Fruit fly (Drosophila melanogaster): ENCODE measurements around the gene yata.

yata gene

DNA sequence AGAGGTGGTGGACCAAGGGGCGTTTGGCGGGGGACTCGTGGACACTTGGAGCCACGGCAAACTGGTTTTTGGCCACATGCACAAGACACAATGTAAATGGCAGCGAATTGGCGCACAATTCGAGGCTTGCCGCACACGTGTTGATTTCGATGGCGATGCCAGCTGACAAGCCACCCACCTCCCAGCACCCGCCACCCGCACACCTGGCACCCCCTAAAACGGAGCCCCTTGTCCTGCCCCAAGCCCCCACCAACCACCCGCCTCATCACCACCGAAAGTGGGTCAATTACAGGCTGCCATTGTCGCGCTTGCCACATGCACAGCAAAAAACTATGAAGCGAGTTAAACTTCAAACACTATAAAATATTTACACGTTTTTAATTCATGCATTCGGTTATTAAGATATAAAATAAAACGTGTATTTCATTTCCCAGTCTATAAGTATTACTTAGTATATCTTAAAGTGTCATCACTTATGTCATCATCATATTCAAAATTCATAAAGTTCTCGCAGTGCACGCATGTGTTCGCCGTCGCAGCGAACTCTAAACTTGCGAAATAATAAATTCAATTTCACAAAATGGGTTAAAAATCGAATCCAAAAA is 9.2 kb downstream of the yata start:
- TF ChIP-seq CG18262 (tag; optimal IDR thresholded peaks at IDR 0.05), result no peak
- TF ChIP-seq tll (GFP tag; optimal IDR thresholded peaks at IDR 0.05), result no peak
- TF ChIP-seq CG7987 (GFP tag; optimal IDR thresholded peaks at IDR 0.05), result no peak
- TF ChIP-seq lmd (GFP tag; IDR thresholded peaks at IDR 0.05), result no peak
- no peak for TF ChIP-seq CG17829 (tag; optimal IDR thresholded peaks at IDR 0.05)
- peak; percentile 31 for TF ChIP-seq CG11504 (tag; optimal IDR thresholded peaks at IDR 0.05)
- no peak for TF ChIP-seq Awh (GFP tag; IDR thresholded peaks at IDR 0.05)
- peak; percentile 33 for TF ChIP-seq CG7839 (tag; optimal IDR thresholded peaks at IDR 0.05)
- TF ChIP-seq sens (GFP tag), result peak; percentile 25
- no peak for TF ChIP-seq Bgb (GFP tag; IDR thresholded peaks at IDR 0.05; ENCODE audit: partially characterized antibody)
- TF ChIP-seq CG15601 (tag; optimal IDR thresholded peaks at IDR 0.05), result no peak
- peak; percentile 11 for TF ChIP-seq dmrt99B (tag; optimal IDR thresholded peaks at IDR 0.05)
- no peak for TF ChIP-seq ssp (GFP tag; IDR thresholded peaks at IDR 0.05)
- TF ChIP-seq odd (GFP tag; optimal IDR thresholded peaks at IDR 0.05), result no peak
- peak; percentile 22 for TF ChIP-seq CG1603 (tag; optimal IDR thresholded peaks at IDR 0.05)
- no peak for TF ChIP-seq ham (GFP tag; IDR thresholded peaks at IDR 0.05)
- no peak for TF ChIP-seq slp2 (GFP tag; optimal IDR thresholded peaks at IDR 0.05)
- no peak for TF ChIP-seq dpn (GFP tag; optimal IDR thresholded peaks at IDR 0.05)
- TF ChIP-seq kni (GFP tag; optimal IDR thresholded peaks at IDR 0.05), result no peak
- TF ChIP-seq HLH3B (GFP tag; IDR thresholded peaks at IDR 0.05), result peak; percentile 22; the same call in 1 of the 2 replicates
- TF ChIP-seq CG30403 (GFP tag; optimal IDR thresholded peaks at IDR 0.05), result peak; percentile 31
- TF ChIP-seq CG13424 (tag; optimal IDR thresholded peaks at IDR 0.05), result no peak
- TF ChIP-seq CG31365 (tag; optimal IDR thresholded peaks at IDR 0.05), result no peak
- no peak for TF ChIP-seq CG18619 (GFP tag; optimal IDR thresholded peaks at IDR 0.05)
- peak; percentile 43 for TF ChIP-seq gem (tag; optimal IDR thresholded peaks at IDR 0.05)
- no peak for TF ChIP-seq CG16863 (GFP tag; optimal IDR thresholded peaks at IDR 0.05)
- TF ChIP-seq trh (GFP tag; optimal IDR thresholded peaks at IDR 0.05), result no peak
- no peak for TF ChIP-seq C15 (GFP tag; IDR thresholded peaks at IDR 0.05)
- TF ChIP-seq row (GFP tag; IDR thresholded peaks at IDR 0.05), result peak; percentile 53
- TF ChIP-seq cas (GFP tag; IDR thresholded peaks at IDR 0.05), result no peak
- TF ChIP-seq CG17328 (GFP tag; IDR thresholded peaks at IDR 0.05), result 0 out of 2 replicates have a peak, but pooled peaks have one; percentile 35
- TF ChIP-seq Bteb2 (GFP tag; optimal IDR thresholded peaks at IDR 0.05), result no peak
- TF ChIP-seq Hr51 (GFP tag; optimal IDR thresholded peaks at IDR 0.05), result peak in 1 of 2 experiments; percentile 39
- TF ChIP-seq CG8924 (tag; optimal IDR thresholded peaks at IDR 0.05), result no peak
- TF ChIP-seq CG11456 (GFP tag; IDR thresholded peaks at IDR 0.05), result 0 out of 3 replicates have a peak, but pooled peaks have one; percentile 17
- no peak for TF ChIP-seq sisA (GFP tag; IDR thresholded peaks at IDR 0.05)
- TF ChIP-seq chn (GFP tag; optimal IDR thresholded peaks at IDR 0.05), result no peak
- no peak for TF ChIP-seq sc (optimal IDR thresholded peaks at IDR 0.05)
- no peak for TF ChIP-seq sc (GFP tag; optimal IDR thresholded peaks at IDR 0.05)
- no peak for TF ChIP-seq CG17568 (GFP tag; optimal IDR thresholded peaks at IDR 0.05)
- TF ChIP-seq run (tag; optimal IDR thresholded peaks at IDR 0.05), result no peak
- no peak for TF ChIP-seq Six4 (GFP tag; optimal IDR thresholded peaks at IDR 0.05)
- peak; percentile 26 for TF ChIP-seq Sox102F (GFP tag; optimal IDR thresholded peaks at IDR 0.05)
- TF ChIP-seq chinmo (GFP tag; IDR thresholded peaks at IDR 0.05; ENCODE audit: partially characterized antibody), result no peak
- 0 out of 3 replicates have a peak, but pooled peaks have one; percentile 35 for TF ChIP-seq CG6175 (GFP tag; IDR thresholded peaks at IDR 0.05)
- TF ChIP-seq CG10366 (GFP tag; IDR thresholded peaks at IDR 0.05), result no peak
- no peak for TF ChIP-seq gcm2 (GFP tag; optimal IDR thresholded peaks at IDR 0.05)
- no peak for TF ChIP-seq ttk (GFP tag; IDR thresholded peaks at IDR 0.05)
- no peak for TF ChIP-seq Eip74EF (GFP tag; optimal IDR thresholded peaks at IDR 0.05)
- TF ChIP-seq Lim3 (GFP tag; IDR thresholded peaks at IDR 0.05), result no peak

Data from whole organism, embryonic.